Worm (Caenorhabditis elegans) whole organism, L4/young adult: ENCODE measurements around the gene nas-20.
"Not testable (repeated sequence)": the region's sequence is repeated elsewhere in the genome, so short reads cannot be mapped to it uniquely, and the experiment has no call there.

Source experiments
- W03F9.2 ChIP-seq: fragments of 150-350 bp; optimal IDR thresholded peaks from 2 replicates; lab custom pipeline; 2014; ENCODE audit warnings: missing biosample characterization, missing genetic modification characterization
- dao-5 ChIP-seq: sonication (generic microtip); optimal IDR thresholded peaks from 2 replicates; lab custom pipeline; 2016; ENCODE audit warnings: missing genotype, missing genetic modification characterization, moderate library complexity, missing compliant biosample characterization
- him-1 ChIP-seq: sonication (generic microtip); optimal IDR thresholded peaks from 2 replicates; lab custom pipeline; 2016; ENCODE audit warnings: missing genotype, missing genetic modification reagents, missing genetic modification characterization, missing compliant biosample characterization

The nas-20 gene

ce11 chrV:11492456-11492855, 20.3 kb upstream of the nas-20 start, which contains the start of gene T11F9.21:
Gene T11F9.21 (plus strand): TSS chrV:11492756.
- no peak for TF ChIP-seq him-1 (tag; lab: Kevin White, UChicago)
- TF ChIP-seq dao-5 (tag; lab: Kevin White, UChicago): no peak
- no peak for TF ChIP-seq W03F9.2

ce11 chrV:11490382-11490781, 18.3 kb upstream of the nas-20 start, which contains the start of gene dhs-19:
Gene dhs-19 (minus strand): TSS chrV:11490482.
- TF ChIP-seq him-1 (tag; lab: Kevin White, UChicago) (no peak), dao-5 (tag; lab: Kevin White, UChicago) (no peak), W03F9.2 (no peak)

ce11 chrV:11488288-11488687, 16.2 kb upstream of the nas-20 start:
- TF ChIP-seq dao-5 (tag; lab: Kevin White, UChicago) (no peak), W03F9.2 (no peak), him-1 (tag; lab: Kevin White, UChicago) (no peak)

ce11 chrV:11486680-11487079, 14.6 kb upstream of the nas-20 start, which contains the start of gene T11F9.10:
Gene T11F9.10 (plus strand): TSS chrV:11486980.
- TF ChIP-seq him-1 (tag; lab: Kevin White, UChicago) (no peak), W03F9.2 (no peak), dao-5 (tag; lab: Kevin White, UChicago) (no peak)

- TF ChIP-seq him-1 (tag; lab: Kevin White, UChicago) (no peak), dao-5 (tag; lab: Kevin White, UChicago) (no peak), W03F9.2 (no peak)
Measured at ce11 chrV:11485558-11485957, 13.4 kb upstream of the nas-20 start, which contains the start of gene srh-1. Gene srh-1 (plus strand): TSS chrV:11485858.

ce11 chrV:11484404-11484803, 12.3 kb upstream of the nas-20 start:
- TF ChIP-seq him-1 (tag; lab: Kevin White, UChicago) (no peak), W03F9.2 (no peak), dao-5 (tag; lab: Kevin White, UChicago) (no peak)

- TF ChIP-seq him-1 (tag; lab: Kevin White, UChicago); W03F9.2; dao-5 (tag; lab: Kevin White, UChicago): not testable (repeated sequence)
Measured at ce11 chrV:11483580-11484092, 11.5 kb upstream of the nas-20 start, which contains the start of gene col-157. Gene col-157 (plus strand): TSS chrV:11484042.

- not testable (repeated sequence) for TF ChIP-seq him-1 (tag; lab: Kevin White, UChicago); W03F9.2; dao-5 (tag; lab: Kevin White, UChicago)
Measured at ce11 chrV:11480734-11481133, 8.6 kb upstream of the nas-20 start, which contains the start of gene T11F9.14. Gene T11F9.14 (minus strand): TSS chrV:11480834.

ce11 chrV:11479406-11479805, 7.3 kb upstream of the nas-20 start, which contains the start of gene T11F9.22:
Gene T11F9.22 (plus strand): TSS chrV:11479706.
- TF ChIP-seq him-1 (tag; lab: Kevin White, UChicago) (no peak), dao-5 (tag; lab: Kevin White, UChicago) (no peak), W03F9.2 (no peak)

- not testable (repeated sequence) for TF ChIP-seq dao-5 (tag; lab: Kevin White, UChicago); W03F9.2; him-1 (tag; lab: Kevin White, UChicago)
Measured at ce11 chrV:11475638-11476037, 3.5 kb upstream of the nas-20 start, which contains the start of gene T11F9.7. Gene T11F9.7 (plus strand): TSS chrV:11475938.

- no peak for TF ChIP-seq dao-5 (tag; lab: Kevin White, UChicago)
- TF ChIP-seq W03F9.2: no peak
- TF ChIP-seq him-1 (tag; lab: Kevin White, UChicago): no peak
Measured at ce11 chrV:11474399-11474798, 2.3 kb upstream of the nas-20 start, which contains the start of gene nas-22. Gene nas-22 (plus strand): TSS chrV:11474699.

- TF ChIP-seq dao-5 (tag; lab: Kevin White, UChicago): no peak
- TF ChIP-seq him-1 (tag; lab: Kevin White, UChicago): no peak
- no peak for TF ChIP-seq W03F9.2
Measured at ce11 chrV:11470210-11470713, 1.8 kb downstream of the nas-20 start, which contains the start of gene aat-6. Gene aat-6 (minus strand): TSS chrV:11470663.

- TF ChIP-seq him-1 (tag; lab: Kevin White, UChicago): no peak
- TF ChIP-seq dao-5 (tag; lab: Kevin White, UChicago): no peak
- TF ChIP-seq W03F9.2: no peak
Measured at ce11 chrV:11462963-11463453, 9.1 kb downstream of the nas-20 start, which contains the start of gene zipt-16. Gene zipt-16 (plus strand): TSS chrV:11463013.

ce11 chrV:11459255-11459654, 12.9 kb downstream of the nas-20 start, which contains the start of gene T11F9.1:
Gene T11F9.1 (plus strand): TSS chrV:11459555.
- no peak for TF ChIP-seq W03F9.2
- TF ChIP-seq dao-5 (tag; lab: Kevin White, UChicago): no peak
